Fruit fly (Drosophila melanogaster) Kc167 (cell line): ENCODE results near the gene mei-P26.

Experiments
- Myc ChIP-seq: fragments of >200 bp; optimal IDR thresholded peaks from 2 replicates; lab custom pipeline; 2017; ENCODE audit warnings: missing external identifiers
- Sin3A ChIP-seq: fragments of >200 bp; optimal IDR thresholded peaks from 2 replicates; lab custom pipeline; 2018; ENCODE audit warnings: missing external identifiers
- h ChIP-seq: fragments of >200 bp; optimal IDR thresholded peaks from 3 replicates; lab custom pipeline; 2018; ENCODE audit warnings: missing external identifiers
- insv ChIP-seq: fragments of >200 bp; optimal IDR thresholded peaks from 3 replicates; lab custom pipeline; 2018; ENCODE audit warnings: missing external identifiers
- psq ChIP-seq: fragments of >200 bp; optimal IDR thresholded peaks from 2 replicates; lab custom pipeline; 2017; ENCODE audit warnings: missing external identifiers
- ttk ChIP-seq: sonication (Bioruptor generic); optimal IDR thresholded peaks from 2 replicates; lab custom pipeline; 2017; ENCODE audit warnings: missing external identifiers

Gene mei-P26

DNA sequence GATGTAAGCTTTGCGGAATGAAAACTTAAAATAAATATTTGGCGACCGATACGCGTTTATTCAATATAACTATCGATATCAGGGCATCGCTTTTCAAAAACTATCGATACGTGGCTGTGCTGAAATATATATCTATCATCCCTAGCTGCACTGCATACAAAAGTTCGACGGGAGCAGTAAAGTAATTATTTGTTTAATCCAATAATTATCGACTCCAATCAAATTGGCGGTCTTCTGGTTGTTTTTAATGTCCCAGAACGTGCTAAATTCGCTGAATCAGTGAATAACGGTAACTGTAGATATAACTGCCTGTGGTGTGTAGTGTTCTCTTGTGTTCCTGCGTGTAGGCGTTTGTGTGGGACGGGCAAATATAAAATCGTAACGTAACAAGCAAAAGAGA lies at the start of gene mei-P26:
mei-P26 (plus strand) TSS at position 146 of the 400 bp plus-strand sequence.
- TF ChIP-seq ttk (lab: Kevin White, UChicago) = no peak
- TF ChIP-seq Myc (lab: Kevin White, UChicago) = no peak
- no peak for TF ChIP-seq h (lab: Kevin White, UChicago)
- TF ChIP-seq Sin3A (lab: Kevin White, UChicago) = no peak
- TF ChIP-seq psq (lab: Kevin White, UChicago) = no peak
- TF ChIP-seq insv (lab: Kevin White, UChicago) = no peak

DNA sequence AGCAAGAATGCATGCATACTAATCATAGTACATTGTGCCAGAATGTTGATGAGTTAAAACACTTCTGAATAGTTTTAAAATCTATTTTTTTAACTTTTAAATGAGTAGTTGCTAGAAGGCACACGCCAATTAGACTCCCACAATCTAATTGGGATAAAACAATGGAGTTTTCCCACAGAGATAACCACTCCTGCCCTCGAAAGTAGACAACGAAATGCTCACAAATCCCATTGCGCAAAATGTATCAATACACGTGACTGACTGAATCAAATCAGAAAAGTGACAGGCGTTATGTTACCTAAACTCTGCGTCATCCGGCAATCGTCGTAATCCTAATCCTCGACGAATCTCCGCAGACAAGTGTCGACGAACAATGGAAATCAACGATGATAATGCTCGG lies 45.2 kb upstream of the mei-P26 start:
- TF ChIP-seq Myc (lab: Kevin White, UChicago) (no peak), insv (lab: Kevin White, UChicago) (no peak)

DNA sequence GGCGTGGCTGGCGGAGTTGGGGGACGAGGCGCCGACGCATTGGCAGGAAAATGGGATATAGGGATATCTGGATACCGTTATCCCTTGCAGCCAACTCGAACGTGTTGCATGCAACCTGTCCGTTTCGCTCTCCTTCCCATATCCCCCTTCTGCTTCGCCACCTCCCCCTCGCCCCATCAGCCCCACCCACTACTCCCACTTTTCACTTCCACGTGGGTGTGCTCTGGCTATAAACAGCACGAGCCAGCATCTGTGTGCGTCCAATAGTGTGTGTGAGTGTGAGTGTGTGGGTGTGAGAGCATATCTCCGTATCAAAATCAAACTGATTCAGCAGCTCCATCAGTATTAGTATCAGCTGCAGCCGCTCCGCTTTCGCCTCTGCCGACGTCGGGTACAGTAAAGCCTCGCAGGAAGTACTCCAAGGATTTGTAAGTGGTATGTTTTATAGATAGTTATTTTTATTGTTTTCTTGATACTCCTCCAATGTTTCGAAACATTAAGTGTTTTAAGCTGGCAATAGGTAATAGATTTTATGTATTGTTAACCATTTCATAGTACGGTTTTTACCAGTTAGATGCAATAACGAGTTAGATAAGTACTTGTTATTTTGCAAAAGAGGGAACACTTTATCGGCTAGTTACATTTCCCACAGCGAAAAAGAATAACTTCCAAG lies 44.0 kb upstream of the mei-P26 start:
- no peak for TF ChIP-seq insv (lab: Kevin White, UChicago)
- TF ChIP-seq h (lab: Kevin White, UChicago) = no peak

DNA sequence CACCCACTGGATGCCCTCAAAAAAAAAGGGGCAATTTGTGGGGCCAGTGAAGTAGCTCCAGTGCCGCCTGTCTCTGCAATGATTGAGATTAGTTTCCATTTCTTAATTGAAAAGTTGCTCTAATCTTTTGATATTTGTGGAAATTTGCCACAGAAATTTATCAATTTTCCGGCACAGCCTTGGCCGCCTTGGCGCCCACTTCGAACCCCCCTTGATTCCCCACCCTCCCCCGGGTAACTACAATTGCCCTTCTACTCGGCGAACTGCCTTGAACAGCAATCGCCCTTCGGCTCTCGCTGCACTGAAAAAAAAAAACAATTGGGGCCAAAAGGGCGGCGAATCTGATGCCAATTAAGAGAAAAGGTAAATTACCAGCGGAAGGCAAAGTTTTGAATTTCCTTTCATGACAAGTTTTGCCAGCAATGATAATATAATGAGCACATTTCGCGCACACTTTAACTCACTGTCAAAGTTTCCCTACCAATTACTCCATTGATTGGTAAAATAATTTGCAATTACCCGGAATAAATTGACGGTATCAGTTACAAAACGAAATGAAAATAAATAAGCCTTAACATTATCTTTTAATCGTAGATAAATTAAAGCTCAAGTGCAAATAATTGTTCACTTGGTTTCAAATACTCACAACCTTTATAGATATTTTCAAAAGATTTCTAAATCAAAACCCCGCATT lies 43.2 kb upstream of the mei-P26 start:
- TF ChIP-seq h (lab: Kevin White, UChicago) (no peak), Sin3A (lab: Kevin White, UChicago) (no peak), insv (lab: Kevin White, UChicago) (no peak), psq (lab: Kevin White, UChicago) (no peak), Myc (lab: Kevin White, UChicago) (no peak), ttk (lab: Kevin White, UChicago) (no peak)

DNA sequence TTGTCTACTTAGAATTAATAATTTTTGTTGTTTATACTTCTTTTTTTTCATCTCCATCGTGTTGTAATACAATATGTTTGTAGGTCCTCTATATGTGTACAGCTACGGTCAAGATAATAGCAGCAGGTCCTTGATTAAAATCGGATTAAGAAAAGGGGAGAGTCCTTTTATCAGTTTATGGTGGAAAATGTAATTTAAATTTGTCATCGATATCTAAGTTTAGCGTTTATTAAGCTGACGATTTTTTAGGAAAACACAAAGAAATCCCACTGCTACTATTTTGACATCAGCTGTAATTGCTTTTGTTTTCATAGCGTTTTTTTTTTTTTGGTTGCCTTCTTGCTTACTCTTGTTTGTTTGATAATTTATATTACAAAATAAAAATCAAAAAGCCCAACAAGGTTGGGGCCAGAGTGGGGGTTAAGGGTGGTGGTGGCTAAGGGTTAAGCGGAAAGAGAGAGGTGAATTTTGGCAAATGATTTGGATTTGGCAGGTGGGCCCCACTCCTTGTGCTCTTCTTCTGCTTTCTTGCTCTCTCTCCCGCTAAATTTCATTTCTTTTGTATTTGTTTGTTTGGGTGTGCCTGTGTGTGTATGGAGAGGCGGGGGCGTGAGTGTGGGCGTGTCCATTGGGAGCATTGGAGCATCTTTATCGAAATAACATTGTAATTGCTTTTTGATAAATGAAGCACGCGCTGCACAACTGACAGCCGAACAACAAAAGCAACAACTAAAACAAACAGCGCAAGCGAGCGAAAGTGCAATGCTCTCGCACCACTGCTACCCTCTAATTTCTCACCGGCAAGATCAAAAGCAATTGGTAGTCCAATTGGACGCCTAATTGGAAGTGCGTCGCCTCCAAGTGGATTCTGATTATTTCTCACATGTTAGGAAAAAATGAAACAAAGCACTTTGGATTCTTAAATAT lies 42.0 kb upstream of the mei-P26 start:
- TF ChIP-seq h (lab: Kevin White, UChicago) (no peak), psq (lab: Kevin White, UChicago) (no peak), ttk (lab: Kevin White, UChicago) (no peak), Sin3A (lab: Kevin White, UChicago) (no peak)

DNA sequence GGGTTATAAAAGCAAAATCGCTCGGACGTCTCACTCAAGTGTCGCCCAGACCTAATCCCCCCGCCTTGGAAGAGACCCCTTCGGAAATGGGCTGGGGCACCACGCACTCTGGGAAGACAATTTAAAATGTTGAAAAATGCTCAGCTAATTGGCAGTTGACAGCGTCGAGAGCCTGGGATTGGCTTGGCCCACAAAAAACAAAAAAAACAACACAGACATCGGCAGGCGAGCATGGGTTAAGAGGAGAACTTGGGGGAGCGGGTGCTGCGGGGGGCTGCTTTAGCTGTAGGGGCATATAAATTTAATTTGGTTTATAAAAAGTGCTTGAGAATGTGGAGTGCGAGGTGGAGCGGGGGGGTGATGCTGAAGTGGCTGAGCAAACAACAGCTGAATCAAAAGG lies 40.6 kb upstream of the mei-P26 start:
- TF ChIP-seq psq (lab: Kevin White, UChicago) = no peak
- TF ChIP-seq ttk (lab: Kevin White, UChicago) = no peak
- no peak for TF ChIP-seq Myc (lab: Kevin White, UChicago)
- no peak for TF ChIP-seq insv (lab: Kevin White, UChicago)

DNA sequence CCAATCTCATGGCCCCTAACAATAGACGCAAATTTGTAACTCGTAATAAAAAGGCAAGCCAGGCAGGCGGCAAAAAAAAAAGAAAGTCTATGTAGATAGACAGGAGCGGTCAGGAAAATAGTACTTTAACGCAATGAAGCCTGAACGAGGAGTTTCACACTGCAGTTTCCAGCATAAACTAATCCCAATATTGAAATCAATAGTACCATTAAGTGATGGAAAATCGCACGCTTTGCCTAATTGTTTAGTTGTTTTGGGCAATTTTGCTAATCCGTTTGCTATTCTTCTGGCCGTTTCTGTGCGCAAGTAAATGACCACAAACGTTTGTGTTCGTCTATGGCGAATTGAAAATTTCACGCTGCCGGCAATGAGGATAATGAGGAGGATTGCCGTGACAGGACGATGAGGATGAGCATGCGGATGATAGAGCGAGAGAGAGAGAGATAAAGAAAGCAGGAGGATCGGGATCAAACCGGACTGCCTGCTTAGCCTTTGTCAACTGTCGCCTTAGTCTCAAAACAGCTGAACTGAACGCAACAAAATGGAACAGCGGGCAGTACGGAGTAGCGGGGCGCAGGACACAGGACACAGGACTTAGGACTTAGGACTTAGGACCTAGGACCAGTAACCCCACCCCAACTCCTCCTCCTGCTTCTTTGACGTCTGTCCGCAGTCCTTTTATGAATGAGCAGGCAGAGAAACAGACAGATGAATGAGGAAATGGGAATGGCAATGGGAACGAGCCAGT lies 35.6 kb upstream of the mei-P26 start:
- TF ChIP-seq ttk (lab: Kevin White, UChicago) (no peak), insv (lab: Kevin White, UChicago) (no peak), h (lab: Kevin White, UChicago) (no peak), Sin3A (lab: Kevin White, UChicago) (no peak), psq (lab: Kevin White, UChicago) (no peak), Myc (lab: Kevin White, UChicago) (no peak)

DNA sequence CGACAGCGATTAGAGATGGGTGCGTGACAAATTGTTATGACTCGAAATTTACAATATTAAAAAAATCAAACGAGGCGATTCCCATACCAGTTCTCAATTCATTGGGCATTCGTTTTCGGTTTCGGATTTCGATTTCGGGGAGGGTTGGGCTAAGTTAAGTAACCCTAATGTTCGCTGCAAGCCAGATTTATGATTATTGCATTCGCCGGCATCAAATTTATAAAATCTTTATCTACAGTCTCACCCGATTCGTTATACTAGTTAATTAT lies 35.1 kb upstream of the mei-P26 start:
- TF ChIP-seq Myc (lab: Kevin White, UChicago) (no peak), h (lab: Kevin White, UChicago) (no peak), psq (lab: Kevin White, UChicago) (no peak), ttk (lab: Kevin White, UChicago) (no peak), insv (lab: Kevin White, UChicago) (no peak), Sin3A (lab: Kevin White, UChicago) (no peak)

DNA sequence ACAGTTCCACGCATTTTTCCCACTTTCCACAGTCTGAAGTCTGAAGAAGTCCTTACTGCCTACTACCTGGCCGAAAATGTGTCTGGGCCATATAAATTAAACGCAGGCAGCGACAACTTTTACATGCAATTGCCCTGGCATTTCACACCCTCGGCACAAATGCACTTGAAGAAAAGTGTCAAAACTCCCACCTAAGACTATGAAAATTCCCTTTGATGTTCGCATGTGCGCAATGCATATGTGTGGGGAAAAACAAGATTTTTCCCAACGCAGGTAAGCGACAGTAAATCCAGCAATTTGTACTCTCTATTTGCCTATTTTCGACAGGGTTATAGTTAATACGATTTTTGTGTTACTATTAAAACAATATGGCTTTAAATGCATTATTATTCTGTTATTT lies 33.6 kb upstream of the mei-P26 start:
- TF ChIP-seq Myc (lab: Kevin White, UChicago) (no peak), h (lab: Kevin White, UChicago) (no peak), Sin3A (lab: Kevin White, UChicago) (no peak), psq (lab: Kevin White, UChicago) (no peak), ttk (lab: Kevin White, UChicago) (no peak), insv (lab: Kevin White, UChicago) (no peak)

DNA sequence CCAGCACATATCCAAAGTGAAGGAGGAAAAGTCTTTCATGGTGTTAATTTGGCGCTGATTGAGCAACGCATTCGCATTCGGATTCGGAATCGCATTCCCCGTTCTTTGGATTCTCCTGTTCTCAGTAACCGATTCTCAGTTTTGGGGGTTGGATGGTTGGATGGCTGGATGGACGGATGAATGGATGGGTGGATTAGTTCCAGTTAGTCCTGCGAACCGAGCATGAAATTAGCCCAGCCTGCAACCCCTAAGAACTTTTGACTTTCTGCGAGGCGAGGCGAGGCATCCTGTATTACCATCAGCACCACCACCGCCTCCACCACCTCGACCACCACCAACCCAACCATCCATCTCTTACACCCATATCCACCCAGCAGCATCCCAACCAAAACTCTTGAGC lies 32.8 kb upstream of the mei-P26 start:
- TF ChIP-seq psq (lab: Kevin White, UChicago) (no peak), Sin3A (lab: Kevin White, UChicago) (no peak), h (lab: Kevin White, UChicago) (no peak), ttk (lab: Kevin White, UChicago) (no peak), Myc (lab: Kevin White, UChicago) (no peak), insv (lab: Kevin White, UChicago) (no peak)

DNA sequence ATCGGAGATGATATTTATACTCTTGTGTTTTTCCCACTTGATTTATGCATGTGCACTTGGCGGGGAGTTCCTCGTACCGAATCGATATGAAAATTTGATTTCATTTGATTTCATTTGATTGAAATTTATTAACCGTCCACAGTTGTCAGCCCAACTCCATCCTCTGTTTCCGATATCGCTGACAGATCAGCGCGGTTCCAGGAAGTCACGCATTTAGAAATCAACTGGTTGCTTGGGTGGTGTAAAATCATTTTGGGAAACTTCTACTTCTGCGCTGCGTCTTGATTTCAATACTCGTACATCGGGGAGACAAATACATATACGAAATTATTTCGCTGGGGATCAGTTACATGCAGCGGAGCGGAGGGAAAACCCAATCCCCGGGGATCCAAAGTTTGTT lies 31.5 kb upstream of the mei-P26 start:
- no peak for TF ChIP-seq insv (lab: Kevin White, UChicago)
- no peak for TF ChIP-seq Myc (lab: Kevin White, UChicago)
- TF ChIP-seq h (lab: Kevin White, UChicago) = no peak
- TF ChIP-seq ttk (lab: Kevin White, UChicago) = no peak
- TF ChIP-seq psq (lab: Kevin White, UChicago) = no peak
- TF ChIP-seq Sin3A (lab: Kevin White, UChicago) = no peak
